Fruit fly (Drosophila melanogaster): ENCODE data around the gene CG17721.

The CG17721 gene

DNA sequence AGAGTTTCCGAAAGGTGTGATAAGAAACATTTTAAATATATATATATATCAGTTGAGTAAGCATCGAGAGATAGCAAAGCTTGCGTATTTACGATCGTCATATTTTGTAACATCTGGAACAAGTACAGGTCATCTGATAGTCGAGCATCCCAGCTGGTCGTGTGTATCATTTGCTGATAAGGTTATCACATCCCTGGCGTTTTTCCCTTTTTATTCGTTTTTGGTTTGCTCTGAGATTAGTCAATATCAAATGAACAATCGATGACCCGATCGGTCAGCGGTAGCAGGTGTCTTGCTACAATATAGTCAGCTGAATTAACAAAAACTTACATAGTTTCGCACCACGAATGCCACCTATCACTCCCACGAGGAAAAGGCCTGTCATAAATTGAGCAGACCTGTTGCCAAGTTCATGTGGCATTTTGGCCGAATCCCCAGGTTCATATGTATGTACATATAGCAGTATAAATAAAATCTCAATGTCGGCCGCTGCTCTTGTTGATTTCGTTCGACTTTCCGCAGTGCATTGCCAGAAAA, 34.0 kb upstream of the CG17721 start (continued):
- no peak for TF ChIP-seq nerfin-2 (GFP tag; IDR thresholded peaks at IDR 0.05; ENCODE audit: partially characterized antibody)
- no peak for TF ChIP-seq lov (optimal IDR thresholded peaks at IDR 0.05)
- TF ChIP-seq lov (GFP tag; IDR thresholded peaks at IDR 0.05), result no peak
- TF ChIP-seq sr (GFP tag; IDR thresholded peaks at IDR 0.05), result no peak
- no peak for TF ChIP-seq CG17612 (GFP tag; IDR thresholded peaks at IDR 0.05)
- TF ChIP-seq Taf1 (GFP tag; IDR thresholded peaks at IDR 0.05), result no peak
- TF ChIP-seq CG8765 (GFP tag; IDR thresholded peaks at IDR 0.05), result no peak
- TF ChIP-seq usp (GFP tag; optimal IDR thresholded peaks at IDR 0.05), result no peak
- TF ChIP-seq zen2 (GFP tag; IDR thresholded peaks at IDR 0.05; ENCODE audit: partially characterized antibody), result no peak
- peak; percentile 37; the same call in 1 of the 2 replicates for TF ChIP-seq ssp (GFP tag; IDR thresholded peaks at IDR 0.05)
- peak; percentile 39; the same call in 1 of the 2 replicates for TF ChIP-seq CG17328 (GFP tag; IDR thresholded peaks at IDR 0.05)
- TF ChIP-seq pum (GFP tag; optimal IDR thresholded peaks at IDR 0.05), result no peak
- TF ChIP-seq wdn (GFP tag; IDR thresholded peaks at IDR 0.05), result 0 out of 2 replicates have a peak, but pooled peaks have one; percentile 14
- peak in 1 of 2 experiments; percentile 64 for TF ChIP-seq Hr78 (GFP tag; optimal IDR thresholded peaks at IDR 0.05)
- TF ChIP-seq Hr3 (GFP tag; optimal IDR thresholded peaks at IDR 0.05), result peak; percentile 41
- TF ChIP-seq ken (GFP tag; IDR thresholded peaks at IDR 0.05), result no peak
- no peak for TF ChIP-seq knrl (GFP tag; IDR thresholded peaks at IDR 0.05; ENCODE audit: partially characterized antibody)
- TF ChIP-seq da (GFP tag; optimal IDR thresholded peaks at IDR 0.05), result no peak
- no peak for TF ChIP-seq ara (GFP tag; IDR thresholded peaks at IDR 0.05)
- no peak; the same call in 2 of the 3 replicates for TF ChIP-seq CG17361 (GFP tag; IDR thresholded peaks at IDR 0.05)
- TF ChIP-seq odd (GFP tag; optimal IDR thresholded peaks at IDR 0.05), result peak; percentile 43
- no peak for TF ChIP-seq NFAT (GFP tag; IDR thresholded peaks at IDR 0.05)
- no peak for TF ChIP-seq mirr (GFP tag; optimal IDR thresholded peaks at IDR 0.05)
- TF ChIP-seq Dfd (GFP tag; optimal IDR thresholded peaks at IDR 0.05), result no peak
- TF ChIP-seq tap (tag; optimal IDR thresholded peaks at IDR 0.05), result peak; percentile 47
- TF ChIP-seq HHEX (GFP tag; optimal IDR thresholded peaks at IDR 0.05), result peak; percentile 62
- TF ChIP-seq jigr1 (GFP tag; IDR thresholded peaks at IDR 0.05), result no peak
- TF ChIP-seq CG32532 (GFP tag; IDR thresholded peaks at IDR 0.05), result peak; percentile 68
- no peak for TF ChIP-seq CG31388 (GFP tag; optimal IDR thresholded peaks at IDR 0.05)
- no peak for TF ChIP-seq CG11093 (GFP tag; IDR thresholded peaks at IDR 0.05)
- TF ChIP-seq Doc3 (GFP tag; IDR thresholded peaks at IDR 0.05; ENCODE audit: partially characterized antibody), result no peak
- peak; percentile 26 for TF ChIP-seq CG6854 (GFP tag; optimal IDR thresholded peaks at IDR 0.05)
- TF ChIP-seq pita (GFP tag; optimal IDR thresholded peaks at IDR 0.05), result no peak
- no peak for TF ChIP-seq tna (GFP tag; IDR thresholded peaks at IDR 0.05; ENCODE audit: partially characterized antibody)
- no peak for TF ChIP-seq Lpt (GFP tag; optimal IDR thresholded peaks at IDR 0.05)
- TF ChIP-seq sob (GFP tag; IDR thresholded peaks at IDR 0.05), result peak; percentile 73; the same call in 1 of the 2 replicates
- TF ChIP-seq CG6683 (GFP tag; optimal IDR thresholded peaks at IDR 0.05), result no peak
- peak; percentile 59 for TF ChIP-seq D19A (tag; optimal IDR thresholded peaks at IDR 0.05)
- TF ChIP-seq Mad (GFP tag; optimal IDR thresholded peaks at IDR 0.05), result no peak
- TF ChIP-seq CHES-1-like (GFP tag; optimal IDR thresholded peaks at IDR 0.05), result no peak
- TF ChIP-seq sd (tag; optimal IDR thresholded peaks at IDR 0.05), result peak; percentile 69
- no peak for TF ChIP-seq sens-2 (GFP tag; IDR thresholded peaks at IDR 0.05)
- no peak for TF ChIP-seq Trl (optimal IDR thresholded peaks at IDR 0.05)
- TF ChIP-seq Trl (GFP tag; optimal IDR thresholded peaks at IDR 0.05), result no peak
- peak; percentile 51 for TF ChIP-seq az2 (GFP tag; optimal IDR thresholded peaks at IDR 0.05)
- TF ChIP-seq CG4730 (GFP tag; IDR thresholded peaks at IDR 0.05), result no peak
- no peak for TF ChIP-seq otp (GFP tag; IDR thresholded peaks at IDR 0.05)
- peak; percentile 58 for TF ChIP-seq CG1233 (GFP tag; optimal IDR thresholded peaks at IDR 0.05)
- no peak for TF ChIP-seq CG3838 (GFP tag; optimal IDR thresholded peaks at IDR 0.05)
- TF ChIP-seq kni (GFP tag; optimal IDR thresholded peaks at IDR 0.05), result no peak
- peak; percentile 18 for TF ChIP-seq CG10979 (tag; optimal IDR thresholded peaks at IDR 0.05)
- TF ChIP-seq NK7.1 (GFP tag; optimal IDR thresholded peaks at IDR 0.05), result peak; percentile 13
